Fruit fly (Drosophila melanogaster): Measurements from ENCODE around the gene RecQ5.

The RecQ5 gene

DNA sequence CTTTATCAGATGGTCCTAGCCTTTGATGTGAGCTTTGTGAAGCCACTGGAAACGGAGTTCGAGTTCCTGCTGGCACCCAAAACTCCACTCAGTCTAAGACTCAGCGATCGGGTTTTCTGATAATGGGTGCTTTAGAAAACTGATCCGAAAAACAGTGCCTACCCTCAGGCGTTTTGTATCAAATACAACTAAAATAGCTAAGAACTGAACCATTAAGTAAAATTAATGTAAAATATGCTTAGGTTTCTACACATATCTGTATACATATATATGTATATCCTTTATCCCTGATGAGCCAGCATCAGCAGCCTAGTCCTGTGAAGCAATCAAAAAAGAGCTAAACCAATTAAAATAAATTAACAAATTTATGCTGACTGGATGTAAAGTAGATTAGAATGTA is 10.4 kb downstream of the RecQ5 start (continued):
- TF ChIP-seq zen (tag; optimal IDR thresholded peaks at IDR 0.05) (peak; percentile 46), insv (GFP tag; optimal IDR thresholded peaks at IDR 0.05) (peak in 1 of 2 experiments; percentile 69), CG2199 (GFP tag; IDR thresholded peaks at IDR 0.05) (peak; percentile 76; the same call in 1 of the 3 replicates), Blimp-1 (GFP tag; optimal IDR thresholded peaks at IDR 0.05) (no peak), CG8944 (GFP tag; optimal IDR thresholded peaks at IDR 0.05) (no peak), her (GFP tag; optimal IDR thresholded peaks at IDR 0.05) (no peak), Rfx (GFP tag; IDR thresholded peaks at IDR 0.05) (peak; percentile 16; the same call in 1 of the 2 replicates), dan (GFP tag; IDR thresholded peaks at IDR 0.05) (no peak), grn (GFP tag; optimal IDR thresholded peaks at IDR 0.05) (peak; percentile 77), CG16813 (GFP tag; IDR thresholded peaks at IDR 0.05; ENCODE audit: partially characterized antibody) (peak; percentile 45; the same call in 1 of the 3 replicates), CG42726 (GFP tag; IDR thresholded peaks at IDR 0.05; ENCODE audit: partially characterized antibody) (peak; percentile 47; the same call in 1 of the 2 replicates), chinmo (GFP tag; IDR thresholded peaks at IDR 0.05; ENCODE audit: partially characterized antibody) (0 out of 4 replicates have a peak, but pooled peaks have one; percentile 39), Abd-B (GFP tag; optimal IDR thresholded peaks at IDR 0.05) (no peak), CG32772 (GFP tag; IDR thresholded peaks at IDR 0.05) (no peak), yki (optimal IDR thresholded peaks at IDR 0.05) (peak; percentile 21), Bgb (GFP tag; IDR thresholded peaks at IDR 0.05; ENCODE audit: partially characterized antibody) (peak; percentile 47; the same call in 1 of the 2 replicates), HmgD (GFP tag; optimal IDR thresholded peaks at IDR 0.05) (no peak), CG6791 (GFP tag; IDR thresholded peaks at IDR 0.05; ENCODE audit: partially characterized antibody) (peak; percentile 67; the same call in 2 of the 3 replicates)

DNA sequence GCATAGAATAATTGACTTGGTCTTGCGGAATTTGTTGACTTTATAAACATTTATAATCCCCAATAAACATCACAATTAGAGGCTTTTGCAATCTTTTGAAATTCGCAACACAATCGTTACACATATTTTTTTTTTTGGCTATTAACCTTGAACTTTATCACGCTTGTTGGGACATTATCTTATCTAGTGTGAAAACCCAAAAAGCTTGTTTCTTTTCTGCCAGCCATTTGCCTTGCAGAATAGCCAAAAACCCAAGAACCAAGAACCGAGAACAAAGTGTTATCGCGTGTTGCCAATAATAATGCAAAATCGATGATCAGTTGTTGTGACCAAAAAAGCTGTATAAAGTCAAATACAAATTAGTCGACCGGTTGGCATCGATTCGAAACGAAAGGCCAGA is 12.9 kb downstream of the RecQ5 start:
- TF ChIP-seq CG33213 (GFP tag; optimal IDR thresholded peaks at IDR 0.05) (no peak), lab (GFP tag; optimal IDR thresholded peaks at IDR 0.05) (peak; percentile 2), exex (tag; optimal IDR thresholded peaks at IDR 0.05) (peak; percentile 43), CG5180 (GFP tag; optimal IDR thresholded peaks at IDR 0.05) (no peak)

DNA sequence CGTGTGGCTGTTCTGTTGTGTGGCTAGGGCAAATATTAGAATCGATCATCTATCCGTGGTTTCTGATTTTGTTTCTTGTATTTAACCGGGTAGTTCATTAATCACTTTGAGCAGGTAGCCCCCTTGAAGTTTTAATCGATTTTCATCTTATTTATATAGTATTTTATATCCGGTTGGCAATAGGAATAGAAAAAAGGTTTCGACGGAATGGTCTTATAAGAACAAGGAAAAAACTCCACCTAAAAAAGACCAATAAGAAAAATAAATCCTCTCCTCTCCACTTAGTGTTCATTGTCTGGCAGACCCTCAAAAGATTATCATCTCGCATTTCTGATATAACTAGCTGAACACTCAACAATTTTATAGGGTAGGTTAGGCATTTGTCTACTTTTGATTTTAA is 13.5 kb downstream of the RecQ5 start:
- TF ChIP-seq Elba2 (GFP tag; optimal IDR thresholded peaks at IDR 0.05): peak; percentile 87
- no peak for TF ChIP-seq pzg (GFP tag; optimal IDR thresholded peaks at IDR 0.05)
- no peak for TF ChIP-seq Six4 (GFP tag; optimal IDR thresholded peaks at IDR 0.05)
- TF ChIP-seq nerfin-2 (GFP tag; IDR thresholded peaks at IDR 0.05; ENCODE audit: partially characterized antibody): no peak
- TF ChIP-seq Antp (GFP tag; optimal IDR thresholded peaks at IDR 0.05): no peak
- no peak for TF ChIP-seq al (GFP tag; IDR thresholded peaks at IDR 0.05)
- peak in 1 of 2 experiments; percentile 91 for TF ChIP-seq insv (GFP tag; optimal IDR thresholded peaks at IDR 0.05)

DNA sequence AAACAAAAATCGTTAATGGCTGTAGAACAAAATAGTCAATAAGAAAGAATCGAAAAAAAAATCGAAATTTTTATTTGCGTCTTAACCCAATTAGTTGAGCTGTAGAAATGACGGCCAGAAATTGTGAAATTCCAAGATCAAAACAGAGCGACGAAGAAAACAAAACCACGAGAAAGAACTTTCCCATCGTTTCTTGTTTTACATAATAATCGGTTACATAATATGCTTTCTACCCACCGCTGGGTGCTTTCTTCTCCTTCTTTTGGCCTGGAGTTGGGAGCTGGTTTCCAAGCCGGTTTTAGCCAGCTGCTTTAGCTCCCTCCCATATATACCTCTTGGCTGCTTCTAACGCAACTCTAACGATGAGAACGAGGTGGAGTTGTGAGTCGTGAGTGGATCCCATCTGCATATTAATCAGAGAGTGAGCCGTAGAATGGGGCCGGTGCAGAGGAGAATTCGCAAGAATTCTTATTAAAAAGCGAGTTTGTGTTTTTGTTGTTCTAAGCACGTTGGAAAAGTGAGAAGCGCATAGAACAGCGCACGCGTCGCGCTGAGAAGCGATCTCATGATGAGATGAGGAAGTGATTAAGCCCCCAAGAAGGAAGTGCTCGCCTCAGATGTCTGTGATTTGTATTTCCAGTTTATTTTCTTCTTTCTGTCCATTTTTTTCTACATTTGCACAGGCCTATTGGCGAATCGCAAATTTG is 14.2 kb downstream of the RecQ5 start:
- TF ChIP-seq gcm (GFP tag; optimal IDR thresholded peaks at IDR 0.05) (no peak), Pdp1 (GFP tag; optimal IDR thresholded peaks at IDR 0.05) (peak in 1 of 2 experiments; percentile 89), HLH4C (GFP tag; IDR thresholded peaks at IDR 0.05; ENCODE audit: partially characterized antibody) (no peak), Dad (GFP tag; optimal IDR thresholded peaks at IDR 0.05) (no peak), kni (GFP tag; optimal IDR thresholded peaks at IDR 0.05) (peak; percentile 58), CG17829 (tag; optimal IDR thresholded peaks at IDR 0.05) (peak; percentile 90), bowl (GFP tag; IDR thresholded peaks at IDR 0.05) (no peak), cwo (GFP tag; optimal IDR thresholded peaks at IDR 0.05) (no peak), pros (GFP tag; optimal IDR thresholded peaks at IDR 0.05) (peak; percentile 74), Blimp-1 (GFP tag; optimal IDR thresholded peaks at IDR 0.05) (peak; percentile 86), D19A (tag; optimal IDR thresholded peaks at IDR 0.05) (no peak), H15 (GFP tag; IDR thresholded peaks at IDR 0.05) (no peak), B-H1 (GFP tag; IDR thresholded peaks at IDR 0.05) (no peak), chinmo (GFP tag; IDR thresholded peaks at IDR 0.05; ENCODE audit: partially characterized antibody) (0 out of 4 replicates have a peak, but pooled peaks have one; percentile 37), CG7271 (tag; optimal IDR thresholded peaks at IDR 0.05) (no peak)
